Worm (Caenorhabditis elegans) whole organism, dauer: Measurements from ENCODE around the gene gpa-18.
"Not testable (repeated sequence)": the region's sequence is repeated elsewhere in the genome, so short reads cannot be mapped to it uniquely, and the experiment has no call there.

Experiments
- unc-62 ChIP-seq: sonication (generic microtip); optimal IDR thresholded peaks from 2 replicates; lab custom pipeline; 2017; ENCODE audit warnings: missing biosample characterization, missing genetic modification reagents, missing genetic modification characterization

gpa-18 gene

ce11 chrIV:5186480-5187205, 8.8 kb downstream of the gpa-18 start, which contains the start of the genes W03F8.6 and mtrf-1L:
Gene W03F8.6 (minus strand): TSS chrIV:5186580.
Gene mtrf-1L (plus strand): TSS chrIV:5187155.
- no peak for TF ChIP-seq unc-62 (GFP tag; lab: Kevin White, UChicago)

DNA sequence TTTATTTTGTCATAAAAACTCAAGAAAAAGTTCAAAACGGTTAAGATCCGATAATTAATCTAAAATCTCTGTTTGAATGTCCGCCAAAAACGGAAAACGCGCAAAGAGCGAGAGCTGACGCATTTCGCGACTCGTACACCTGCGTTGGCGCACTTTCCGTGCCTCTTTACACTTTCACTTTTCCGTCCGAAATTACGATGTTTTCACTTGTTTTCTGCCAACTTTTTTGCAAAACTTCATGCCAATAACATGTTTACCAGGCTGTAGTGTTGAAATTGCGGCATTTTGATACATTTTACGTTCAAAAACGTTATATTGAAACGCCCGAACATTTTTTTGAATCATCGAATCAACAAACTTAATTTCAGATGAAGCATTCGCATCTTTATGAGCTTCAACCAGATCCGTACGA, 11.7 kb downstream of the gpa-18 start, which contains the start of gene W03F8.4:
Gene W03F8.4, plus strand, starts transcription at position 369 of the 412 bp plus-strand sequence.
- TF ChIP-seq unc-62 (GFP tag; lab: Kevin White, UChicago) = no peak

DNA sequence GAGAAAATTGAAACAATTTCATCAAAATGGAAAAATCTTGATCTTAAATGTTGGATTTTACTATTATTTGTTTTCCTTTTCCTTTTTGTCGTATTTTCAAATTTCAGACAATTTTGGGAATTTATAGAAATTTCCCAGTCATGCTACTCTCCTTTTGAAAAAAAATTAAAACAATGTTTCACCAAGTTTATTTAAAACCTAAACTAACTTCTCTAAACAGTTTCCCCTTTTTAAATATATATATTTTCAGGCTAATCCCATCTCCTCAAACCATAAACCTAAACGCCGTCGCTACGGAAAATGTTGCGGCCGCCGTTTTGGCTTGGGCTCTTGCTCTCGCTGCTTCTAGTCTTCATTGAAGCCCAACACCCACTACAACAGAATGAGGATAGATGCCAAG, 22.4 kb downstream of the gpa-18 start, which contains the start of gene lam-1:
Gene lam-1, plus strand, starts transcription at position 301 of the 400 bp plus-strand sequence.
- no peak for TF ChIP-seq unc-62 (GFP tag; lab: Kevin White, UChicago)

DNA sequence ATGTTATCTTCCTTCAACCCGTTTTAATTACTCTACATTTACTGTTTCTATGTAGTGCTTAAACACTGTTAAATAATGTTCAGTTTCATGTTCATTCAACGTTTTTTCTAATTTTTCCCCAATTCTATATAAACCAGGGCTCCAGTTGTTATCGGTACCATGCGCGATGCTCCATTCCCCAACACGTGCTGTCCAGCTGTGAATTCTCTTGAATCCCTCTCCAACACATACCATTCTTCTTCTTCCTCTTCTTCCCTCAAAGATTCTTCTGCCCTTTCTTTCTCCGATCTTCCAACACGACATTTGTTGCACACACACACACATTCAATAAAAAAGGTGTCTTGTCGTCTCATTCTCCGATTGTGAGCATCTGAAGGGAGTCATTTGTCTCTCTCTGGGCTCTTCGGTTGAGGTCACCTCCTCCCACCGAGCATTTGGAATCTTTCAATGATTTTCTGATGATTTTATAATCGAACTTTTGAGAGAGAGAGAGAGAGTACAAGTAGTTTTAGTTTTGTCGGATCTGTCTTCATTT, 23.4 kb downstream of the gpa-18 start:
- no peak for TF ChIP-seq unc-62 (GFP tag; lab: Kevin White, UChicago)

ce11 chrIV:5169335-5169734, 26.1 kb downstream of the gpa-18 start:
- TF ChIP-seq unc-62 (GFP tag; lab: Kevin White, UChicago) = no peak

DNA sequence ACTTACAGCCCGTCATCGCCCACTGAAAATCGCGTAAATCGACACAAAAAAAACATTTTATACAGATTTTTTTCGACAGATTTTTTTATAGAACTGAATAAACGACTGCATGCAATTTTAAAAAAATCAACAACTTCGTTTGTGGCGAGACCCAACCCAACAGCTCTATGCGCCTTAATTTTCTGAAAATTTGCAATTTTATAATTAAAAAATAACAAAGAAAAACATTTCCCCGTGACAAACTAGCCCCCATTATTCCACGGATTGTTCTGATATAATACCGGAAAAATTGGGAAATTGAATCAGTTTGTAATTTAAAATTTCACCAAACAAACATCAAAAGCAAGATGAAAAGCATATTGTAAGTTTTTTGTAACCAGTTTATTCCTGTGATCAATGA, 29.4 kb downstream of the gpa-18 start, which contains the start of gene ptp-5.1:
Gene ptp-5.1, plus strand, starts transcription at position 301 of the 400 bp plus-strand sequence.
- TF ChIP-seq unc-62 (GFP tag; lab: Kevin White, UChicago) = no peak

DNA sequence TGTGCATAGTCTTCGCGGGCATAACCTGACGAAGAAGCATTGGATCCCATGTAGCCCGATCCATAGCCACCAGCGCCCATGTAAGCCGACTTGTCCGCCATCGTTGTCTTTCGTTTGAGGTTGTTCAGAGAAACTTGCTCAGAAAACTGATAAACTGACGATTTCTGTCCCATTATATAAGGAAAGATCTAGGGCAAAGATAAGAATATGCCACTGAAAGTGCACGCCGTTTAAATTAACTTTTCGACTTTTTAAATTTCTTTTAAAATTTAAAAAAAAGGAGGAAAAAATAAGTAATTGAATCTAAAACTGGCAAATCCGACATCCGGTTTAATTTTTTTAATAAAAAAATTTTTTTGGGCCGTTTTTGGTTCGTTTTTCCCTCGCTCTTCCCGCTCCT, 29.8 kb downstream of the gpa-18 start, which contains the start of gene nspd-6:
Gene nspd-6, minus strand, starts transcription at position 101 of the 400 bp plus-strand sequence.
- not testable (repeated sequence) for TF ChIP-seq unc-62 (GFP tag; lab: Kevin White, UChicago)

DNA sequence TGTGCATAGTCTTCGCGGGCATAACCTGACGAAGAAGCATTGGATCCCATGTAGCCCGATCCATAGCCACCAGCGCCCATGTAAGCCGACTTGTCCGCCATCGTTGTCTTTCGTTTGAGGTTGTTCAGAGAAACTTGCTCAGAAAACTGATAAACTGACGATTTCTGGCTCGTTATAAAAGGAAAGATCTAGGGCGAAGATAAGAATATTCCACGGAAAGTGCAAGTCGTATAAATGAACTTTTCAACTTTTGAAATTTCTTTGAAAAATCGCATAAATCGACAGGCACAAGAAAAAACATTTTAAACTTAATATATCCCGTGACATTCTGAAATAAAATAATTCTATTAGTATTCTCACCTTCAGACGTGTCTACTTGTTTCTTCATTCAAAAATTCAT, 32.5 kb downstream of the gpa-18 start, which contains the start of the genes nspd-3 and C24D10.2:
Gene nspd-3, minus strand, starts transcription at position 101 of the 400 bp plus-strand sequence.
Gene C24D10.2, plus strand, starts transcription at position 399 of the 400 bp plus-strand sequence.
- not testable (repeated sequence) for TF ChIP-seq unc-62 (GFP tag; lab: Kevin White, UChicago)

DNA sequence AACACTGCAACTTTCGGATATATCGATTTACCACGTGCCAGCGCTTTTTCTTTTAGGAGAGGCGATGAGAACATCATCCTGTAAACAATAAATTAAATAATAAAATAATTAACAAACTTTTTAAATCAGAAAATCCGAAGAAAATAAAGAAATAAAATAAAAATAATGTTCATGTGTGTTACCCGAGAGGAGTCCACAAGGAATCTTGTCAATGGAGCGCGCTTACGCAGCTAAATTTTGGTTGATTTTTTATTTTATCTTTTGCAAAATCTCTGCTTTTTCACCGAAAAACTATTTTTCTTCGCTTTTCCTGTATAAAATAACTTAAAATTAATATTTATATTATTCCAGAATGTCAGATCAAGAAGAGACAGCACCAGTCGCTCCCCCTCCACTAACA, 35.3 kb downstream of the gpa-18 start, which contains the start of the genes C24D10.6 and C24D10.4:
Gene C24D10.6, minus strand, starts transcription at position 78 of the 400 bp plus-strand sequence.
Gene C24D10.4, plus strand, starts transcription at position 352 of the 400 bp plus-strand sequence.
- no peak for TF ChIP-seq unc-62 (GFP tag; lab: Kevin White, UChicago)

DNA sequence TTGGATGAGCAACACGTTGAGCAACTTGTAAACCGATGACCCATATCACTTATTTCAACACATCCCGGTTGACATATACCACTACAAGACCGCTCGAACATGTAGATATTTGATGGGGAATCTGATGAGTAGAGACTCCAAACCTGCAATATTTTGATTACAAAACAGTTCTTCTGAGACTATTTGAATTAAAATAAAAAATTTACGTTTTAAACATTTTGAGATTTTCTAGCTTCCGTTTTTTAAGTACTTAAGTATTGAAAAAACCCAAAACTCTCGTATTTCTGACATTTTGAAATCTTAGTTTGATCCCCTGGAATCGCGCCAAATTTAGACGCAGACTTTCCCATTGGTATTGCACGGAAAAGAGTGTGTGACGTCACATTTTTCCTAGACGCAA, 38.2 kb downstream of the gpa-18 start, which contains the start of gene C24D10.49:
Gene C24D10.49, minus strand, starts transcription at position 101 of the 400 bp plus-strand sequence.
- no peak for TF ChIP-seq unc-62 (GFP tag; lab: Kevin White, UChicago)

DNA sequence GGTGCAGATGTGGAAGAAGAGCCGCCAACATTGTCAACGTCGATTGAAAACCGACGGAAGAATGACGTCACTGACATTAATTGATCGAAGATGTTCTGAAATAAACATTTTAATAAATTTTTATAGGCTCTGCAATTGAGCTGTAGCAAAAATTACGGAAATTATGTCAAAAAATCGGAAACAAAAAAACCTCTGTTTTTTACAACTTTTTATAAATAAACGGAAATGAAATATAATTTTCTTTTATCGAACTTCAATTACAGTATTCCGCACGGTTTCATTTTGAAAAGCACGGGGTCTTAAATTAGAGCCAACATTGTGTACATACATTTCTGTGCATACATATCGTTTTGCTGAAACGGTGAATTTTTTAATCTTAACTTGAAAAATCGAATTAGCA, 43.0 kb downstream of the gpa-18 start, which contains the start of gene soc-2:
Gene soc-2, minus strand, starts transcription at position 101 of the 400 bp plus-strand sequence.
- no peak for TF ChIP-seq unc-62 (GFP tag; lab: Kevin White, UChicago)

ce11 chrIV:5149793-5150192, 45.6 kb downstream of the gpa-18 start, which contains the start of gene C24D10.5:
Gene C24D10.5 (plus strand): TSS chrIV:5150093.
- TF ChIP-seq unc-62 (GFP tag; lab: Kevin White, UChicago) = no peak

DNA sequence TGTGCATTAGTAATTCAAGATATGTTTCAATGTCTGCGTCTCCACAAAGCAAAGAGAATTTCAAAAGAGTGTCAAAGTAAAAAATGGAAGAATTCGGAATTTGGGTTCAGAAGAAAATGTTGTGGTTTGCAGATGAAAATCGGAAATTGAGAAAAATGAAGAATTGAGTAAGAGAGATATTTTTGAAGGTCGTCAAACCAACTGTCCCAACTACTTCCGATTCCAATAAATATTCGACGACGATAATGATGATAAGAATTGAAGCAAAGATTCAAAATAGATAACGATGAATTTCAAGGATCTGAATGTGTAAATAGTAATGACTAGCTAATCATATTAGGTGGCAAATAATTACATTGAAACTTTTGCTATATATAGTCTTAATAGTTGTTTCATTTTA, 55.5 kb downstream of the gpa-18 start:
- TF ChIP-seq unc-62 (GFP tag; lab: Kevin White, UChicago) = no peak

DNA sequence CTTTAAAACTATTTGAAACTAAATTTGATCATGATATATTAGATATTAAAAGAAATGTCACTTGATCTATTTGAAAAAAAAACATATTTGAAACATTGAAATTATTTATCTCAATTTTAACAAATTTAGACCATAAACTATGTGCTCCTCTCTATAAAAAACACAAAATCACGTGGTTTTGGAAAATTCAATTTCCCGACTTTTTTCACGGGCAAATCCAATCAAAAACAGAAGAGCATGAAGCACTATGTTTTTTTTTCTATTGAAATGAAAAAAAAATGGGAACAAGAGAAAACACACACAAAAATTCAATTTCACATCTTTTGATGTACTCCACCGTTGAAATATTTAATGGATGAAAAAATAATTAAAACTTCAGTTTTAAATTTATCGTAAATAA, 56.2 kb downstream of the gpa-18 start:
- no peak for TF ChIP-seq unc-62 (GFP tag; lab: Kevin White, UChicago)
